Worm (Caenorhabditis elegans): Measurements from ENCODE around the gene F59B8.1.

DNA sequence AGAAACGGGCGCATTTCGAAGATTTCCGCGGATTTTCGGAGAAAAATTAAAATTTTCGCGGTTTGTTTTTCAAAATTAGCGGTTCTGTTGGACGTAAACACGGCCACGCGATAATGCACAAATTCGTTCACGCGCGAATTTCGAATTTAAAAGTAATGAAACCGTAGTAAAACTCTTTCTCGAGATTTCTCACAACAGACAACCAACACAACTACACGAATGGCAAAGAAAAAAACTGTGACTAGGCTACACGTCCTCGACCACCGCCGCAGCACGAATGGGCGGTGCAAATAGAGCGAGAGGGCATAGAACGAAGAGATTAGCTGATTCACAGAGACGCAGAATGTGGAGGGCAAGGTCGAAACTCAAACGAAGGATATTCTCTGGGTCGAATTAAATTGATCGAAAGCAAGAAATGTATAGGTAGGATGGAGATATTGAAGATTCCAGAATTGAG lies 12.8 kb downstream of the F59B8.1 start, which contains the start of gene idh-1:
- TF ChIP-seq flt-1 (GFP tag; IDR thresholded peaks at IDR 0.05) = no peak
- no peak for TF ChIP-seq tab-1 (GFP tag; IDR thresholded peaks at IDR 0.05)

All from whole organism, midembryonic.